Fruit fly (Drosophila melanogaster) whole organism, wandering third instar larva: Measurements from ENCODE around the gene CG6700.

Source experiments
- ey ChIP-seq: fragments of 200-800 bp; sonication (Bioruptor generic); optimal IDR thresholded peaks from 2 replicates; lab custom pipeline; 2016; ENCODE audit warnings: missing biosample characterization, missing genetic modification characterization
- tai ChIP-seq: sonication (Bioruptor generic); optimal IDR thresholded peaks from 2 replicates; lab custom pipeline; 2016; ENCODE audit warnings: missing biosample characterization, missing genetic modification characterization

CG6700 gene

DNA sequence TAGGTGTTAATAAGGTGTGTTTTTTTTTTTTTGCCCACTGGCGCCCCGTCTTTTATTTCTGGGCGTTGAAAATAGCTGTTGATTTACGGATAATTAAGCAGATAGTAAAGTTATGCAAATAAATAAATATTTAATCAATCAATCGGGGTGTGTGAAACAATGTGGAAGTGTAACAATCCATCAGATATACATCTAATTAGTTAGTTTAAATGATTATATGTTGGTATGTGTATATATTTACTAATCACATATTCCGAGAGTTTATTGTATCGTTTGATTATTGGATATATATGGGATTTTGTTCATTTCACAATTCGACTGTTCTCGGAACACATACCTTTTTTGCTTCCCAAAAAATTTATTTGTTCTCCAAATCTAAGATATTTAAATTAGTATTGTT is 52.5 kb downstream of the CG6700 start, which contains the start of gene CG31870:
CG31870 (plus strand) TSS at position 301 of the 400 bp plus-strand sequence.
- TF ChIP-seq tai (GFP tag; lab: Kevin White, UChicago): no peak
- no peak for TF ChIP-seq ey (GFP tag; lab: Kevin White, UChicago)
